Worm (Caenorhabditis elegans) whole organism, young adult: Measurements from ENCODE around the gene F46H5.5.

Experiments
- B0336.3 ChIP-seq: fragments of 200-800 bp; sonication (Bioruptor generic); IDR thresholded peaks from 2 replicates; pipeline ENCODE4 v1.3.6; 2022; ENCODE audit warnings: missing genetic modification characterization, missing compliant biosample characterization
- C06A6.2 ChIP-seq: fragments of 200-800 bp; sonication (Bioruptor generic); conservative IDR thresholded peaks from 2 replicates; pipeline ENCODE4 v1.3.6; 2022; ENCODE audit warnings: missing genetic modification characterization, missing compliant biosample characterization
- F33H1.4 ChIP-seq: fragments of 200-800 bp; sonication (Bioruptor generic); IDR thresholded peaks from 2 replicates; pipeline ENCODE4 v1.3.6; 2022; ENCODE audit warnings: missing genetic modification reagents, missing genetic modification characterization, missing compliant biosample characterization
- F37B4.10 ChIP-seq: fragments of 200-800 bp; sonication (Bioruptor generic); IDR thresholded peaks from 2 replicates; pipeline ENCODE4 v1.3.6; 2022; ENCODE audit warnings: missing genetic modification characterization, missing compliant biosample characterization
- F52B5.7 ChIP-seq: sonication (generic microtip); optimal IDR thresholded peaks from 2 replicates; lab custom pipeline; 2016; ENCODE audit warnings: mild to moderate bottlenecking, missing genetic modification characterization, missing compliant biosample characterization
- F57C9.4 ChIP-seq: sonication (generic microtip); optimal IDR thresholded peaks from 2 replicates; lab custom pipeline; 2017; ENCODE audit warnings: mild to moderate bottlenecking, missing genetic modification characterization, missing compliant biosample characterization
- K11D2.4 ChIP-seq: fragments of 200-800 bp; sonication (Bioruptor generic); IDR thresholded peaks from 2 replicates; pipeline ENCODE4 v1.3.6; 2022; ENCODE audit warnings: missing genetic modification reagents, missing genetic modification characterization, missing compliant biosample characterization
- K12H6.12 ChIP-seq: fragments of 200-800 bp; sonication (Bioruptor generic); optimal IDR thresholded peaks from 2 replicates; lab custom pipeline; 2018; ENCODE audit warnings: mild to moderate bottlenecking, missing genetic modification characterization, missing compliant biosample characterization
- T26A5.8 ChIP-seq: sonication (generic microtip); optimal IDR thresholded peaks from 2 replicates; lab custom pipeline; 2016; ENCODE audit warnings: missing genetic modification characterization, missing compliant biosample characterization
- Y56A3A.18 ChIP-seq: fragments of 200-800 bp; sonication (Bioruptor generic); IDR thresholded peaks from 2 replicates; pipeline ENCODE4 v1.3.6; 2022; ENCODE audit warnings: missing genetic modification reagents, missing genetic modification characterization, missing compliant biosample characterization
- ZK185.1 ChIP-seq: sonication (generic microtip); optimal IDR thresholded peaks from 2 replicates; lab custom pipeline; 2016; ENCODE audit warnings: mild to moderate bottlenecking, missing genetic modification characterization, missing compliant biosample characterization; ENCODE audit not compliant: poor library complexity, severe bottlenecking
- aptf-3 ChIP-seq: fragments of 200-800 bp; sonication (Bioruptor generic); IDR thresholded peaks from 2 replicates; pipeline ENCODE4 v1.3.6; 2022; ENCODE audit warnings: missing genetic modification characterization, missing compliant biosample characterization
- attf-3 ChIP-seq: fragments of 200-800 bp; sonication (Bioruptor generic); conservative IDR thresholded peaks from 2 replicates; pipeline ENCODE4 v1.3.6; 2022; ENCODE audit warnings: missing genetic modification reagents, missing genetic modification characterization, missing compliant biosample characterization
- ccch-3 ChIP-seq: fragments of 200-800 bp; sonication (Bioruptor generic); optimal IDR thresholded peaks from 2 replicates; lab custom pipeline; 2018; ENCODE audit warnings: mild to moderate bottlenecking, missing genetic modification characterization, missing compliant biosample characterization
- cebp-1 ChIP-seq, 2 experiments: fragments of 200-800 bp in 1 of 2; sonication (Bioruptor generic) in 1 of 2; sonication (generic microtip) in 1 of 2; IDR thresholded peaks in 1 of 2; optimal IDR thresholded peaks in 1 of 2; 2 replicates each; pipeline versions ENCODE4 v1.3.6 to Lab custom; 2017 to 2022; ENCODE audit warnings: missing compliant biosample characterization in 2 of 2, missing genetic modification characterization in 2 of 2, mild to moderate bottlenecking in 1 of 2, missing genetic modification reagents in 1 of 2, moderate library complexity in 1 of 2
- ceh-27 ChIP-seq: fragments of 200-800 bp; sonication (Bioruptor generic); optimal IDR thresholded peaks from 2 replicates; lab custom pipeline; 2018; ENCODE audit warnings: mild to moderate bottlenecking, missing genetic modification characterization, moderate library complexity, missing compliant biosample characterization
- ceh-40 ChIP-seq: fragments of 200-800 bp; sonication (Bioruptor generic); IDR thresholded peaks from 2 replicates; pipeline ENCODE4 v1.3.6; 2022; ENCODE audit warnings: missing genetic modification characterization, missing compliant biosample characterization
- ceh-58 ChIP-seq: fragments of 200-800 bp; sonication (Bioruptor generic); IDR thresholded peaks from 2 replicates; pipeline ENCODE4 v1.3.6; 2022; ENCODE audit warnings: missing genetic modification characterization, missing compliant biosample characterization
- chd-7 ChIP-seq: sonication (generic microtip); optimal IDR thresholded peaks from 2 replicates; lab custom pipeline; 2016; ENCODE audit warnings: mild to moderate bottlenecking, missing genetic modification characterization, moderate library complexity, missing compliant biosample characterization
- dox-1 ChIP-seq: fragments of 200-800 bp; sonication (Bioruptor generic); IDR thresholded peaks from 2 replicates; pipeline ENCODE4 v1.3.6; 2022; ENCODE audit warnings: missing genetic modification reagents, missing genetic modification characterization, missing compliant biosample characterization
- dpff-1 ChIP-seq: sonication (generic microtip); optimal IDR thresholded peaks from 2 replicates; lab custom pipeline; 2017; ENCODE audit warnings: mild to moderate bottlenecking, missing genetic modification characterization, missing compliant biosample characterization
- efl-1 ChIP-seq: fragments of 150-350 bp; optimal IDR thresholded peaks from 2 replicates; lab custom pipeline; 2014; ENCODE audit warnings: missing biosample characterization, missing genetic modification reagents, missing genetic modification characterization
- egrh-3 ChIP-seq: fragments of 200-800 bp; sonication (Bioruptor generic); IDR thresholded peaks from 2 replicates; pipeline ENCODE4 v1.3.6; 2022; ENCODE audit warnings: missing genetic modification reagents, missing genetic modification characterization, missing compliant biosample characterization
- ekl-4 ChIP-seq: fragments of 200-800 bp; sonication (Bioruptor generic); IDR thresholded peaks from 2 replicates; pipeline ENCODE4 v1.3.6; 2022; ENCODE audit warnings: missing genetic modification reagents, missing genetic modification characterization, missing compliant biosample characterization
- ets-4 ChIP-seq: fragments of 200-800 bp; sonication (Bioruptor generic); optimal IDR thresholded peaks from 2 replicates; lab custom pipeline; 2018; ENCODE audit warnings: mild to moderate bottlenecking, missing genetic modification characterization, missing compliant biosample characterization
- fkh-3 ChIP-seq: sonication (generic microtip); optimal IDR thresholded peaks from 2 replicates; lab custom pipeline; 2016; ENCODE audit warnings: mild to moderate bottlenecking, missing genetic modification characterization, missing compliant biosample characterization
- hmg-20 ChIP-seq: fragments of 200-800 bp; sonication (Bioruptor generic); IDR thresholded peaks from 2 replicates; pipeline ENCODE4 v1.3.6; 2022; ENCODE audit warnings: missing genetic modification reagents, missing genetic modification characterization, missing compliant biosample characterization
- lin-26 ChIP-seq: fragments of 200-800 bp; sonication (Bioruptor generic); IDR thresholded peaks from 2 replicates; pipeline ENCODE4 v1.3.6; 2022; ENCODE audit warnings: missing genetic modification reagents, missing genetic modification characterization, missing compliant biosample characterization
- mel-28 ChIP-seq: sonication (generic microtip); optimal IDR thresholded peaks from 2 replicates; lab custom pipeline; 2016; ENCODE audit warnings: borderline replicate concordance, mild to moderate bottlenecking, missing genetic modification characterization, missing compliant biosample characterization
- nfyb-1 ChIP-seq: fragments of 200-800 bp; sonication (Bioruptor generic); IDR thresholded peaks from 2 replicates; pipeline ENCODE4 v1.3.6; 2022; ENCODE audit warnings: missing genetic modification reagents, missing genetic modification characterization, missing compliant biosample characterization
- nhr-120 ChIP-seq: fragments of 200-800 bp; sonication (Bioruptor generic); IDR thresholded peaks from 2 replicates; pipeline ENCODE4 v1.3.6; 2022; ENCODE audit warnings: missing genetic modification characterization, missing compliant biosample characterization
- nhr-80 ChIP-seq: sonication (generic microtip); optimal IDR thresholded peaks from 2 replicates; lab custom pipeline; 2016; ENCODE audit warnings: missing genetic modification characterization, missing compliant biosample characterization
- pha-4 ChIP-seq: fragments of 150-350 bp; sonication (generic microtip); optimal IDR thresholded peaks from 2 replicates; lab custom pipeline; 2014; ENCODE audit warnings: missing biosample characterization, missing genetic modification reagents, missing genetic modification characterization
- repo-1 ChIP-seq: sonication (generic microtip); optimal IDR thresholded peaks from 2 replicates; lab custom pipeline; 2017; ENCODE audit warnings: mild to moderate bottlenecking, missing genetic modification characterization, missing compliant biosample characterization
- sdz-38 ChIP-seq: sonication (generic microtip); optimal IDR thresholded peaks from 2 replicates; lab custom pipeline; 2016; ENCODE audit warnings: missing genotype, missing genetic modification characterization, missing compliant biosample characterization
- snpc-3.4 ChIP-seq: sonication (generic microtip); optimal IDR thresholded peaks from 2 replicates; lab custom pipeline; 2017; ENCODE audit warnings: missing genetic modification characterization, mild to moderate bottlenecking, missing compliant biosample characterization, antibody characterized with exemption, moderate library complexity, missing genotype, missing genetic modification reagents
- tbx-9 ChIP-seq: sonication (generic microtip); optimal IDR thresholded peaks from 2 replicates; lab custom pipeline; 2016; ENCODE audit warnings: borderline replicate concordance, missing genetic modification characterization, inconsistent platforms, missing compliant biosample characterization
- unc-130 ChIP-seq: sonication (generic microtip); optimal IDR thresholded peaks from 2 replicates; lab custom pipeline; 2016; ENCODE audit warnings: missing genetic modification reagents, missing genetic modification characterization, missing compliant biosample characterization
- zfh-2 ChIP-seq: fragments of 200-800 bp; sonication (Bioruptor generic); conservative IDR thresholded peaks from 2 replicates; pipeline ENCODE4 v1.3.6; 2022; ENCODE audit warnings: missing genetic modification reagents, missing genetic modification characterization, missing compliant biosample characterization

The F46H5.5 gene

ce11 chrX:7229357-7229756 is 27.4 kb downstream of the F46H5.5 start:
- TF ChIP-seq ceh-58 (GFP tag; lab: Robert Waterston, UW) (no peak), ets-4 (GFP tag; lab: Kevin White, UChicago) (no peak), ekl-4 (GFP tag; lab: Robert Waterston, UW) (no peak), egrh-3 (GFP tag; lab: Robert Waterston, UW) (no peak), unc-130 (no peak), pha-4 (tag; lab: Kevin White, UChicago) (no peak), efl-1 (GFP tag; lab: Kevin White, UChicago) (no peak), aptf-3 (no peak), F57C9.4 (tag; lab: Kevin White, UChicago) (no peak)

DNA sequence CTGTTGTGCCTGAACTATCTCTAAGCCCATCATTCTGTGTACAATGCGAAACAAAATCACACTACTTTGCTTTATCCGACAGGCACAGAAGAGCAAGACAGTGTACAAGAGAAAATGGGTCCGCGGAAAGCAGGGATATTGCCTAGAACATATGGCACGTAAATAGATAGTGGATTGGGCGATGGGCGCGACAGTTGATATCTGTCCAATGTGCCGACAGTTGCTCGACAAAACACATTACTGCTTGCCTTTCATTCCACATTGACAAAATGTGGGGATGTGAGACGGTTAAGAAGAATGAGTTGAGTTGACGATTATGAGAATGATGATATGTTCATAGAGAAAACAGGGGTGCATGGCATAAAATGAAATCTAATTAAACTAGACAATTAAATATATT is 31.8 kb downstream of the F46H5.5 start:
- TF ChIP-seq snpc-3.4 (tag; lab: Kevin White, UChicago) (no peak), hmg-20 (no peak), F37B4.10 (GFP tag; lab: Robert Waterston, UW) (0 out of 2 replicates have a peak, but pooled peaks have one; percentile 22), ceh-40 (GFP tag; lab: Robert Waterston, UW) (no peak), nhr-80 (tag; lab: Kevin White, UChicago) (no peak), sdz-38 (tag; lab: Kevin White, UChicago) (no peak)

ce11 chrX:7224510-7224909 is 32.3 kb downstream of the F46H5.5 start:
- TF ChIP-seq attf-3 (GFP tag; lab: Robert Waterston, UW) (0 out of 2 replicates have a peak, but pooled peaks have one; percentile 11), C06A6.2 (GFP tag; lab: Robert Waterston, UW) (no peak), zfh-2 (GFP tag; lab: Robert Waterston, UW) (0 out of 2 replicates have a peak, but pooled peaks have one; percentile 33), F33H1.4 (GFP tag; lab: Robert Waterston, UW) (0 out of 2 replicates have a peak, but pooled peaks have one; percentile 9)

DNA sequence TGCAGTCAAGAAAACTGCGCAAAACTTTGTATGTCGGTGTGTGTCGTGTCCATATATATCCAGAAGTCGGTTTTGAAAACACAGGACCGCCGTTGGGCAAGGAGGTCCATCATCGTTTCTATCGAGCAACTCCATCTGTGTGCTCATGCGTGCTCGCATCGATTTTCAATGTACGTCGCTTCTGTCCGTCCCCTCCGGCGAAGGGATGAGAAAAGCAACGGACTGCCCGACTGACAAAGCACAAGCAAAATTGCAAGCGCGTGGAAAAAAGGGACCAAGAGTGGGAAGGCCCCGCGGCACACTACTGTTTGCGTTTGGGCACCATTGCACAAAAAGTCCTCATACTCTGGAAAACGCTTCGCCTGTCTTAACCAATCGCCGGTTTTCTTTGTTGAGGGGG is 34.4 kb downstream of the F46H5.5 start:
- TF ChIP-seq C06A6.2 (GFP tag; lab: Robert Waterston, UW) (no peak), K12H6.12 (tag; lab: Kevin White, UChicago) (peak; percentile 11), ceh-27 (GFP tag; lab: Kevin White, UChicago) (peak; percentile 6), zfh-2 (GFP tag; lab: Robert Waterston, UW) (peak; percentile 63), T26A5.8 (no peak), cebp-1 (GFP tag; IDR thresholded peaks at IDR 0.05; lab: Robert Waterston, UW) (no peak), cebp-1 (tag; optimal IDR thresholded peaks at IDR 0.05; lab: Kevin White, UChicago) (peak; percentile 14)

- TF ChIP-seq nhr-120, result no peak
- peak; percentile 33; the same call in 1 of the 2 replicates for TF ChIP-seq nfyb-1 (GFP tag; lab: Robert Waterston, UW)
These were observed 36.6 kb downstream of the F46H5.5 start for ce11 chrX:7220209-7220608.

ce11 chrX:7217704-7218479 is 38.9 kb downstream of the F46H5.5 start, which contains the start of gene syd-9:
Gene syd-9, plus strand, starts transcription at chrX:7218097.
- peak; percentile 8 for TF ChIP-seq chd-7 (tag; lab: Kevin White, UChicago)
- 0 out of 2 replicates have a peak, but pooled peaks have one; percentile 10 for TF ChIP-seq dox-1 (GFP tag; lab: Robert Waterston, UW)
- no peak for TF ChIP-seq ZK185.1 (tag; lab: Kevin White, UChicago)
- no peak for TF ChIP-seq Y56A3A.18 (GFP tag; lab: Robert Waterston, UW)
- TF ChIP-seq lin-26 (GFP tag; lab: Robert Waterston, UW), result 0 out of 2 replicates have a peak, but pooled peaks have one; percentile 16
- TF ChIP-seq B0336.3, result no peak
- no peak for TF ChIP-seq K11D2.4 (GFP tag; lab: Robert Waterston, UW)
- TF ChIP-seq fkh-3 (tag; lab: Kevin White, UChicago), result no peak
- no peak for TF ChIP-seq F52B5.7 (tag; lab: Kevin White, UChicago)
- TF ChIP-seq dpff-1 (tag; lab: Kevin White, UChicago), result no peak
- peak; percentile 50 for TF ChIP-seq K12H6.12 (tag; lab: Kevin White, UChicago)
- TF ChIP-seq tbx-9 (tag; lab: Kevin White, UChicago), result no peak
- TF ChIP-seq nfyb-1 (GFP tag; lab: Robert Waterston, UW), result 0 out of 2 replicates have a peak, but pooled peaks have one; percentile 25
- no peak for TF ChIP-seq repo-1
- no peak for TF ChIP-seq mel-28 (tag; lab: Kevin White, UChicago)
- no peak for TF ChIP-seq ccch-3 (GFP tag; lab: Kevin White, UChicago)
